Fruit fly (Drosophila melanogaster): ENCODE measurements around the gene gish.
A peak's percentile ranks its signal among the peaks of the same experiment; 100 is the strongest.

Gene gish

dm6 chr3R:16235941-16236712, 36.1 kb upstream of the gish start:
- peak; percentile 71 for TF ChIP-seq CG17801 (GFP tag; optimal IDR thresholded peaks at IDR 0.05; ENCODE audit: partially characterized antibody)

- TF ChIP-seq CG17801 (GFP tag; optimal IDR thresholded peaks at IDR 0.05; ENCODE audit: partially characterized antibody), result peak; percentile 98
Observed at dm6 chr3R:16236713-16237641, 35.3 kb upstream of the gish start.

dm6 chr3R:16238016-16238710, 34.1 kb upstream of the gish start:
- TF ChIP-seq CG17801 (GFP tag; optimal IDR thresholded peaks at IDR 0.05; ENCODE audit: partially characterized antibody), result no peak

- no peak for TF ChIP-seq CG17801 (GFP tag; optimal IDR thresholded peaks at IDR 0.05; ENCODE audit: partially characterized antibody)
Observed at dm6 chr3R:16239304-16239703, 32.9 kb upstream of the gish start.

- TF ChIP-seq CG17801 (GFP tag; optimal IDR thresholded peaks at IDR 0.05; ENCODE audit: partially characterized antibody), result no peak
Observed at dm6 chr3R:16240478-16241101, 31.7 kb upstream of the gish start.

DNA sequence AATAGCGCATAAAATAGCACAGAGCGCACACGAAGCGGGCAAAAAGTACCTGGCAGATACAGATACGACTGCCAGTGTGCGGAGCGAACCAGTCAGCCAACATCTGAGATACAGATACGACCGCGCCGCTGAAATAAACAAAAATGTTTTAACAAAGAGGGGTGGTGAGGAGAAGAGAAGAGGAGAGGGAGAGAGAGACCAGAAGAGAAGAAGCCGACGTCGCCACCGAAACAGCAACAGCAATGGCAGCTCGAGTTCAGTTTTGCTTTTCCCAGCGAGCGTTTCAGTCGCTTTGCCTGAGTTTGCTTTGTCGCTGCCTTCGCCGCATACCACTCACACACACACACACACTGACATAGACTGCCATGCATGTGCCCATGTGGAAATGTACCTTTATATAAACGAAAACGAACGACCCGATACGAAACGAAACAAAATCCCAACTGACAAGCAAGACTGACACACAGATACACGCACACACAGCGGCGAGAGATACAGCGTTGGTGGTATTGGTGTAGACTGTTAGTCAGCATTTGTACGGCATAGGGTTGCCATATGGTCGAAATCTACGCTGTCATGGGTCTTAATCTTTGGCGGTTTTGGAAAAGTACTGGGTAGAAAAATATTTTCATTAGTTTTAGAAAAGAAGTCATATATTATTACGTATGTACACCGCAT, 31.0 kb upstream of the gish start:
- peak; percentile 16 for TF ChIP-seq CG17801 (GFP tag; optimal IDR thresholded peaks at IDR 0.05; ENCODE audit: partially characterized antibody)

DNA sequence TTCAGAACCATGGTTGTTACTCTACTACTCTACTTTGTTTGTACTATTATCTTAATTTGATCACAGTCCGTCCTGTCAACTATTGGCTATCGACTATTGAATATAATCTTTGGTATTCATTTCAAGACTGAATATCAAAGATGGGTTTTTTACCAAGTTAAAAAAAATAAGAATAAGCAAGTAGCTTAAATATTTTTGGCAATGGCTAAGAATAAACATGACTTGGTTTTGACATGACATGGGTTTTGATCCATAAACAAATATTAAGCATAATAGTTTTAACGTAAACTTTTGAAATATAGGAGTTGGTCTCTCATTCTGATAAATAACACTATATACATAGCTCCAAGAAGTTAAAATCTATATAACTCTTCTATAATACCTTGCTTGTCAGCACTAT, 30.4 kb upstream of the gish start:
- no peak for TF ChIP-seq CG17801 (GFP tag; optimal IDR thresholded peaks at IDR 0.05; ENCODE audit: partially characterized antibody)

DNA sequence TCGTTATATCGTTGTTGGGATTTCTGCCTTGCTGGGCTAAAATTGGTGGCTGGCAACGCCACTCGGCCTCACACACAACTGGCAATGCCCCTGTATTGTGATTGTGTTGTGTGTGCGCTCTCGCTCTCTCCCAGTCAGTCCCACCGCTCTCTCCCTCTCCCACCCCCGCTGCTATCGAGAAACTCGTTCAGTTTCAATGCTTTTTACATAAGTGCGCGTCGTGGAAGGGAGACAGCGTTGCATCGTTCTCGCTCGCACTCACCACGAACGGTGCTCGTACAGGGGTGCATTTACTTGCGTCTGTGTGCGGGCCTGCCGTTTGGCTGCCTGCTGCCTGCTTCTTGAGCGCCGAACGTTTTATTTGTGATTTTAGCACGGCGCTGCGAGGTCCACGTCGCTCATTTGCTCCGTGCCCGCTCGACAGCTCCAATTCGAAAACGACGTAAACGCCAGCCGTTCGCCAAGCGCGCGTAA, 29.8 kb upstream of the gish start:
- peak; percentile 86 for TF ChIP-seq CG17801 (GFP tag; optimal IDR thresholded peaks at IDR 0.05; ENCODE audit: partially characterized antibody)

dm6 chr3R:16244241-16244977, 27.8 kb upstream of the gish start:
- TF ChIP-seq CG17801 (GFP tag; optimal IDR thresholded peaks at IDR 0.05; ENCODE audit: partially characterized antibody), result no peak

dm6 chr3R:16245298-16246098, 26.8 kb upstream of the gish start:
- TF ChIP-seq CG17801 (GFP tag; optimal IDR thresholded peaks at IDR 0.05; ENCODE audit: partially characterized antibody), result no peak

DNA sequence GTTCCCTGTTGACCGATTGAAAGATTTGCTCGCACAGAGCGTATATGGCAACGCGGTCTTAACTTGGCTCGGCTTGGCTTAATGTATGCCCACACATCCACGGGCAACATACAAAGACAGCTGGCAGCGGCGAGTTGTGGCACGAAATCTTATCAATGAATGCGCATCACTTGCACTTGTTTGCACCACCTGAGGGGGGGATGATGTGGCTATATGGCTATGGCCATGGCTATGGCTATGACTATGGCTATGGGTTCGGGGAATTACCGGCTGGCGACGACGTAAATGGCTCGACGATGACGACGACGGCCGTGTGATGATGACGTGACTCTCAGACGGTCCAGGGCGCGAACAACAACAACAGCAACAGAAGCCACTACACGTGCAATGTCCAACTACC, 25.2 kb upstream of the gish start:
- TF ChIP-seq CG17801 (GFP tag; optimal IDR thresholded peaks at IDR 0.05; ENCODE audit: partially characterized antibody), result no peak

dm6 chr3R:16247609-16248499, 24.4 kb upstream of the gish start:
- no peak for TF ChIP-seq CG17801 (GFP tag; optimal IDR thresholded peaks at IDR 0.05; ENCODE audit: partially characterized antibody)

Measured in ovary, adult (tissue).